Worm (Caenorhabditis elegans) whole organism, mixed stage, embryonic: Measurements from ENCODE around the gene srg-50.

ENCODE experiments used
- lin-13 ChIP-seq: fragments of 150-350 bp; optimal IDR thresholded peaks from 2 replicates; lab custom pipeline; 2014; ENCODE audit warnings: missing biosample characterization, missing genetic modification characterization
- nhr-237 ChIP-seq: fragments of 150-350 bp; optimal IDR thresholded peaks from 2 replicates; lab custom pipeline; 2014; ENCODE audit warnings: missing biosample characterization, missing genetic modification characterization
- snpc-4 ChIP-seq: fragments of 150-350 bp; optimal IDR thresholded peaks from 2 replicates; lab custom pipeline; 2014; ENCODE audit warnings: missing biosample characterization, missing genetic modification characterization
- unc-62 ChIP-seq: fragments of 150-350 bp; optimal IDR thresholded peaks from 2 replicates; lab custom pipeline; 2014; ENCODE audit warnings: missing biosample characterization, missing genetic modification reagents, missing genetic modification characterization

ce11 chrIV:7084632-7085160 lies 9.7 kb upstream of the srg-50 start, which contains the start of gene rps-4:
- TF ChIP-seq unc-62 (GFP tag; lab: Kevin White, UChicago) (peak; percentile 57), nhr-237 (tag; lab: Kevin White, UChicago) (peak; percentile 90), snpc-4 (tag; lab: Kevin White, UChicago) (no peak), lin-13 (tag; lab: Kevin White, UChicago) (peak; percentile 71)
